Fruit fly (Drosophila melanogaster) whole organism, prepupa: Measurements from ENCODE around the gene ens.

Source experiments
- Blimp-1 ChIP-seq: fragments of 200-800 bp; sonication (Bioruptor generic); optimal IDR thresholded peaks from 3 replicates; lab custom pipeline; 2017; ENCODE audit warnings: missing biosample characterization, missing genetic modification characterization, mild to moderate bottlenecking, moderate library complexity, missing genetic modification reagents
- CG11294 ChIP-seq: fragments of 200-800 bp; sonication (Bioruptor generic); IDR thresholded peaks from 2 replicates; pipeline ENCODE4 v1.3.6; 2022; ENCODE audit warnings: missing biosample characterization, missing genetic modification characterization
- CG3032 ChIP-seq: fragments of 200-800 bp; optimal IDR thresholded peaks from 2 replicates; lab custom pipeline; 2019; ENCODE audit warnings: missing biosample characterization, mild to moderate bottlenecking, missing genetic modification characterization, moderate library complexity
- Smox ChIP-seq: fragments of 200-800 bp; sonication (Bioruptor generic); optimal IDR thresholded peaks from 3 replicates; lab custom pipeline; 2016; ENCODE audit warnings: missing biosample characterization, missing genetic modification characterization
- Sox15 ChIP-seq: fragments of 200-800 bp; sonication (Bioruptor generic); optimal IDR thresholded peaks from 3 replicates; lab custom pipeline; 2016; ENCODE audit warnings: missing biosample characterization, missing genetic modification characterization
- spab ChIP-seq: fragments of 200-800 bp; sonication (Bioruptor generic); optimal IDR thresholded peaks from 2 replicates; lab custom pipeline; 2017; ENCODE audit warnings: missing biosample characterization, mild to moderate bottlenecking, missing genetic modification characterization, missing genetic modification reagents

DNA sequence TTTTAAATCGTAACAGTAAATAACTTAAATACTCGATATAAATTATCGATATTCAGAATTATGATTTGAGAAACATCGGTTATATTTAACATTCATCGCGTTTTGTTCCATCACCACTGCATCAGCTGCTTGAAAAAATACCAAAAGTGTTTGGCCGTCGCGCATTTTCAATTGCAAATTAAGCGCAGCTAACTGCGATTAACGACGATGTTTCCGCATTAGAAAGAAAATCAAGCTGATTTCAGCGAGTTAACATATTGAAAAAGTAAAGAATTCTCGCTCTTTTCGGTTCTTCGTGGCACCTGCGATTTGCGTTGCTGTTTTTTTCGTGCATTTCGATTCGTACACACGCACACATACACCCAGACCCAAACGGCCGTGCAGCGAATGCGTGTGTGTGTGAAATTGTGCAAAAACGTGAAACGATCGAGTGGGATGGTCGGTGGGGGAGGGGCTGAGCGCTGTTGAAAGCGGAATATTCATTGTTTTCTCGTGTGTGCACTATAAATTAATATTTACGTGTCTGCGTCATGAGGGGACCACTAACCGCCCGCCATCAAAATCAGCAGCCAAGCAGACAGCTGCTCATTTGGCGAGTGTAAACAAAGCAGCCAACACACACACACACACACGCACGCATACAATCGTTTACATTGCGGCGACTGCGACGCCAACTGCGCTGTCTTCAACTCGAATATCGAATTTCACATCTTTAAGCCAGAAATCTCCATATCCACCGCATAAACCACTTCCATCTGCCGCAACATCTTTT is 26.1 kb downstream of the ens start, which contains the start of gene Ack:
- no peak for TF ChIP-seq Blimp-1 (GFP tag; lab: Kevin White, UChicago)
- no peak for TF ChIP-seq Smox (GFP tag; lab: Kevin White, UChicago)
- no peak for TF ChIP-seq Sox15 (GFP tag; lab: Kevin White, UChicago)
- TF ChIP-seq CG11294 (GFP tag; lab: Robert Waterston, UW), result no peak
- TF ChIP-seq spab (GFP tag; lab: Kevin White, UChicago), result no peak
- no peak for TF ChIP-seq CG3032 (tag; lab: Kevin White, UChicago)
